Fruit fly (Drosophila melanogaster): ENCODE measurements around the gene CG10214.

dm6 chr3R:23735648-23736047 lies 31.6 kb downstream of the CG10214 start:
- no peak for TF ChIP-seq pdm3 (GFP tag; optimal IDR thresholded peaks at IDR 0.05)
- TF ChIP-seq CG8319 (GFP tag; optimal IDR thresholded peaks at IDR 0.05): no peak
- no peak for TF ChIP-seq spab (GFP tag; optimal IDR thresholded peaks at IDR 0.05)
- no peak for TF ChIP-seq CG32006 (GFP tag; optimal IDR thresholded peaks at IDR 0.05)
- no peak for TF ChIP-seq dac (GFP tag; optimal IDR thresholded peaks at IDR 0.05)
- TF ChIP-seq lz (GFP tag; optimal IDR thresholded peaks at IDR 0.05): no peak
- TF ChIP-seq CG31627 (GFP tag; optimal IDR thresholded peaks at IDR 0.05): no peak
- no peak for TF ChIP-seq CG6854 (GFP tag; optimal IDR thresholded peaks at IDR 0.05)
- 0 out of 3 replicates have a peak, but pooled peaks have one; percentile 10 for TF ChIP-seq CG6163 (GFP tag; IDR thresholded peaks at IDR 0.05)
- TF ChIP-seq OdsH (GFP tag; optimal IDR thresholded peaks at IDR 0.05): no peak
- no peak for TF ChIP-seq CG7368 (GFP tag; optimal IDR thresholded peaks at IDR 0.05)
- no peak for TF ChIP-seq Lpt (GFP tag; optimal IDR thresholded peaks at IDR 0.05)
- no peak for TF ChIP-seq Gug (GFP tag; IDR thresholded peaks at IDR 0.05)
